Fruit fly (Drosophila melanogaster) Kc167 (cell line): ENCODE results near the gene rempA.

ENCODE experiments used
- h ChIP-seq: fragments of >200 bp; optimal IDR thresholded peaks from 3 replicates; lab custom pipeline; 2018; ENCODE audit warnings: missing external identifiers
- ttk ChIP-seq: sonication (Bioruptor generic); optimal IDR thresholded peaks from 2 replicates; lab custom pipeline; 2017; ENCODE audit warnings: missing external identifiers

DNA sequence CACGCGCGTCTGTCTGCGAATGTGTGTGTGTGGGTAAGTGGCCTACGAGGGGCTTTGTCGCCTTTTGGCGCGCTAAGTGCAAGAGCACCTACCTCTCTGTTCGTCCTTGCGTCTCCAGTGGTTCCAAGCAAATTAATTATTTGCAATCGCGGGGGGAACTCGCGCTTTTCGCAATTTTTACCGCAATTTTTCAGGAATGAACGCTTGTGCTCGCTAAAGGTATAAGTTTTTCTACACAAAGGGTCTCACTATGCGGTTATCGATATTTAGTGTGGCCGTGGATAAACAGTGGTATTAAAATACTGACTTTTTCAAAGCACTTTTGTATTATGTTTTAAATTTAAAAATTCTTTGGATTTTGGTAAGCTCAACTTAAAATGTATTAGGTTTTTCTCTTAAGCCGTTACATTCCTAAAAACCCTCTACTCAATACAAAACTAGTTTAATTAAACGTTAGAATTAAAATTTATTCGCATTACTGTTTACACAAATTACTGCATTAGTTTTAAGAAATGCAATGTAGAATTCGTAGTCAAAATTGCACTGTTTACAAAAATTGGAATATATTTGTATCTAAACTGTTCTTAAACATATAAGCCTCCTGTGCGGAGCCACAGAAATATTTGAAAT is 17.7 kb downstream of the rempA start, which contains the start of gene lwr:
- TF ChIP-seq ttk (lab: Kevin White, UChicago): no peak
- no peak for TF ChIP-seq h (lab: Kevin White, UChicago)
